Fruit fly (Drosophila melanogaster) whole organism, embryonic: Measurements from ENCODE around the gene Acp98AB.

Experiments
- Aef1 ChIP-seq: fragments of 200-800 bp; sonication (Bioruptor generic); IDR thresholded peaks from 3 replicates; pipeline ENCODE4 v1.3.6; 2022; ENCODE audit warnings: missing biosample characterization, missing genetic modification characterization
- B-H1 ChIP-seq: fragments of 200-800 bp; sonication (Bioruptor generic); IDR thresholded peaks from 3 replicates; pipeline ENCODE4 v1.3.6; 2022; ENCODE audit warnings: missing biosample characterization, missing genetic modification characterization
- CG12942 ChIP-seq: fragments of 200-800 bp; sonication (Bioruptor generic); optimal IDR thresholded peaks from 3 replicates; lab custom pipeline; 2016; ENCODE audit warnings: missing biosample characterization, missing genetic modification characterization
- CG14667 ChIP-seq: fragments of 200-800 bp; sonication (Bioruptor generic); IDR thresholded peaks from 2 replicates; pipeline ENCODE4 v1.3.6; 2022; ENCODE audit warnings: missing biosample characterization, missing genetic modification characterization
- CG14860 ChIP-seq: fragments of 200-800 bp; sonication (Bioruptor generic); IDR thresholded peaks from 3 replicates; pipeline ENCODE4 v1.3.6; 2022; ENCODE audit warnings: missing biosample characterization, missing genetic modification characterization; ENCODE audit not compliant: partially characterized antibody
- CG17359 ChIP-seq: fragments of 200-800 bp; sonication (Bioruptor generic); optimal IDR thresholded peaks from 3 replicates; lab custom pipeline; 2018; ENCODE audit warnings: missing biosample characterization, mild to moderate bottlenecking, missing genetic modification characterization, moderate library complexity
- CG17385 ChIP-seq: fragments of 200-800 bp; sonication (Bioruptor generic); optimal IDR thresholded peaks from 3 replicates; lab custom pipeline; 2018; ENCODE audit warnings: missing biosample characterization, mild to moderate bottlenecking, missing genetic modification characterization
- CG4707 ChIP-seq: fragments of 200-800 bp; sonication (Bioruptor generic); optimal IDR thresholded peaks from 2 replicates; lab custom pipeline; 2018; ENCODE audit warnings: missing biosample characterization, mild to moderate bottlenecking, missing genetic modification characterization, moderate library complexity
- CG5180 ChIP-seq: fragments of 200-800 bp; sonication (Bioruptor generic); optimal IDR thresholded peaks from 3 replicates; lab custom pipeline; 2017; ENCODE audit warnings: missing biosample characterization, missing genetic modification characterization, mild to moderate bottlenecking, moderate library complexity, missing genetic modification reagents
- CG6791 ChIP-seq: fragments of 200-800 bp; sonication (Bioruptor generic); IDR thresholded peaks from 3 replicates; pipeline ENCODE4 v1.3.6; 2022; ENCODE audit warnings: missing biosample characterization, missing genetic modification characterization; ENCODE audit not compliant: partially characterized antibody
- CG7271 ChIP-seq: fragments of 200-800 bp; sonication (Bioruptor generic); optimal IDR thresholded peaks from 2 replicates; lab custom pipeline; 2018; ENCODE audit warnings: missing biosample characterization, mild to moderate bottlenecking, missing genetic modification characterization, moderate library complexity
- CG8089 ChIP-seq: fragments of 200-800 bp; sonication (Bioruptor generic); optimal IDR thresholded peaks from 3 replicates; lab custom pipeline; 2016; ENCODE audit warnings: missing biosample characterization, missing genetic modification characterization
- CG8388 ChIP-seq: fragments of 200-800 bp; sonication (Bioruptor generic); optimal IDR thresholded peaks from 2 replicates; lab custom pipeline; 2019; ENCODE audit warnings: missing biosample characterization, mild to moderate bottlenecking, missing genetic modification characterization, moderate library complexity
- CG9609 ChIP-seq: fragments of 200-800 bp; sonication (Bioruptor generic); optimal IDR thresholded peaks from 3 replicates; lab custom pipeline; 2016; ENCODE audit warnings: missing biosample characterization, missing genetic modification characterization
- D19B ChIP-seq: fragments of 200-800 bp; sonication (Bioruptor generic); optimal IDR thresholded peaks from 2 replicates; lab custom pipeline; 2017; ENCODE audit warnings: missing biosample characterization, mild to moderate bottlenecking, missing genetic modification characterization
- Dip3 ChIP-seq: fragments of 200-800 bp; sonication (Bioruptor generic); optimal IDR thresholded peaks from 3 replicates; lab custom pipeline; 2016; ENCODE audit warnings: missing biosample characterization, missing genetic modification characterization
- Dref ChIP-seq: fragments of 200-800 bp; sonication (Bioruptor generic); IDR thresholded peaks from 2 replicates; pipeline ENCODE4 v1.3.6; 2022; ENCODE audit warnings: missing biosample characterization, missing genetic modification characterization
- Fer3 ChIP-seq: fragments of 200-800 bp; sonication (Bioruptor generic); optimal IDR thresholded peaks from 2 replicates; lab custom pipeline; 2018; ENCODE audit warnings: missing biosample characterization, mild to moderate bottlenecking, missing genetic modification characterization, moderate library complexity
- HLH3B ChIP-seq: fragments of 200-800 bp; sonication (Bioruptor generic); IDR thresholded peaks from 2 replicates; pipeline ENCODE4 v1.3.6; 2022; ENCODE audit warnings: missing biosample characterization, missing genetic modification characterization
- Hand ChIP-seq: fragments of 200-800 bp; sonication (Bioruptor generic); optimal IDR thresholded peaks from 2 replicates; lab custom pipeline; 2017; ENCODE audit warnings: mild to moderate bottlenecking, missing biosample characterization, missing genetic modification reagents, missing genetic modification characterization
- Hmr ChIP-seq: fragments of 200-800 bp; sonication (Bioruptor generic); optimal IDR thresholded peaks from 3 replicates; lab custom pipeline; 2017; ENCODE audit warnings: mild to moderate bottlenecking, missing biosample characterization, missing genetic modification reagents, missing genetic modification characterization
- Hr78 ChIP-seq, 2 experiments: fragments of 200-800 bp in 1 of 2; fragments of >200 bp in 1 of 2; sonication (Bioruptor generic) in 1 of 2; optimal IDR thresholded peaks; 2 replicates each; lab custom pipeline; 2017 to 2019; ENCODE audit warnings: missing biosample characterization in 2 of 2, missing genetic modification characterization in 2 of 2, mild to moderate bottlenecking in 1 of 2, moderate library complexity in 1 of 2
- Lhr ChIP-seq: fragments of 200-800 bp; sonication (Bioruptor generic); optimal IDR thresholded peaks from 3 replicates; lab custom pipeline; 2017; ENCODE audit warnings: mild to moderate bottlenecking, missing biosample characterization, missing genetic modification reagents, missing genetic modification characterization
- Opbp ChIP-seq: fragments of 200-800 bp; sonication (Bioruptor generic); IDR thresholded peaks from 3 replicates; pipeline ENCODE4 v1.3.6; 2022; ENCODE audit warnings: missing biosample characterization, missing genetic modification characterization; ENCODE audit not compliant: partially characterized antibody
- Optix ChIP-seq: fragments of 200-800 bp; sonication (Bioruptor generic); IDR thresholded peaks from 3 replicates; pipeline ENCODE4 v1.3.6; 2022; ENCODE audit warnings: missing biosample characterization, missing genetic modification characterization
- Spps ChIP-seq: fragments of 200-800 bp; sonication (Bioruptor generic); optimal IDR thresholded peaks from 2 replicates; lab custom pipeline; 2018; ENCODE audit warnings: missing biosample characterization, mild to moderate bottlenecking, missing genetic modification characterization
- ase ChIP-seq: fragments of 200-800 bp; sonication (Bioruptor generic); IDR thresholded peaks from 3 replicates; pipeline ENCODE4 v1.3.6; 2022; ENCODE audit warnings: missing biosample characterization, missing genetic modification characterization
- br ChIP-seq: fragments of >200 bp; optimal IDR thresholded peaks from 2 replicates; lab custom pipeline; 2017
- chinmo ChIP-seq: fragments of 200-800 bp; sonication (Bioruptor generic); IDR thresholded peaks from 4 replicates; pipeline ENCODE4 v1.3.6; 2022; ENCODE audit warnings: missing biosample characterization, missing genetic modification characterization; ENCODE audit not compliant: partially characterized antibody
- disco-r ChIP-seq: fragments of 200-800 bp; sonication (Bioruptor generic); optimal IDR thresholded peaks from 2 replicates; lab custom pipeline; 2016; ENCODE audit warnings: missing biosample characterization, missing genetic modification characterization
- en ChIP-seq: fragments of 200-800 bp; sonication (Bioruptor generic); optimal IDR thresholded peaks from 2 replicates; lab custom pipeline; 2016; ENCODE audit warnings: missing biosample characterization, missing genetic modification characterization
- ftz-f1 ChIP-seq: fragments of 200-800 bp; sonication (Bioruptor generic); optimal IDR thresholded peaks from 2 replicates; lab custom pipeline; 2016; ENCODE audit warnings: missing biosample characterization, missing genetic modification characterization
- gce ChIP-seq: fragments of 200-800 bp; sonication (Bioruptor generic); IDR thresholded peaks from 3 replicates; pipeline ENCODE4 v1.3.6; 2022; ENCODE audit warnings: missing biosample characterization, missing genetic modification characterization
- gem ChIP-seq: fragments of 200-800 bp; sonication (Bioruptor generic); optimal IDR thresholded peaks from 2 replicates; lab custom pipeline; 2019; ENCODE audit warnings: missing biosample characterization, mild to moderate bottlenecking, missing genetic modification characterization, moderate library complexity
- gfzf ChIP-seq: fragments of 200-800 bp; sonication (Bioruptor generic); optimal IDR thresholded peaks from 2 replicates; lab custom pipeline; 2016; ENCODE audit warnings: missing biosample characterization, mild to moderate bottlenecking, missing genetic modification characterization, moderate library complexity
- grau ChIP-seq: fragments of 200-800 bp; optimal IDR thresholded peaks from 3 replicates; lab custom pipeline; 2019; ENCODE audit warnings: missing biosample characterization, mild to moderate bottlenecking, missing genetic modification characterization, moderate library complexity
- gsb-n ChIP-seq: fragments of 200-800 bp; sonication (Bioruptor generic); optimal IDR thresholded peaks from 3 replicates; lab custom pipeline; 2018; ENCODE audit warnings: missing biosample characterization, mild to moderate bottlenecking, missing genetic modification characterization
- ken ChIP-seq: fragments of 200-800 bp; sonication (Bioruptor generic); IDR thresholded peaks from 3 replicates; pipeline ENCODE4 v1.3.6; 2022; ENCODE audit warnings: missing biosample characterization, missing genetic modification characterization
- mld ChIP-seq: fragments of 200-800 bp; sonication (Bioruptor generic); IDR thresholded peaks from 3 replicates; pipeline ENCODE4 v1.3.6; 2022; ENCODE audit warnings: missing biosample characterization, missing genetic modification characterization; ENCODE audit not compliant: partially characterized antibody
- nerfin-1 ChIP-seq: fragments of 200-800 bp; sonication (Bioruptor generic); optimal IDR thresholded peaks from 3 replicates; lab custom pipeline; 2019; ENCODE audit warnings: missing biosample characterization, mild to moderate bottlenecking, missing genetic modification characterization, moderate library complexity
- nerfin-2 ChIP-seq: fragments of 200-800 bp; sonication (Bioruptor generic); IDR thresholded peaks from 2 replicates; pipeline ENCODE4 v1.3.6; 2022; ENCODE audit warnings: missing biosample characterization, missing genetic modification characterization; ENCODE audit not compliant: partially characterized antibody
- nmo ChIP-seq: fragments of 200-800 bp; sonication (Bioruptor generic); optimal IDR thresholded peaks from 2 replicates; lab custom pipeline; 2018; ENCODE audit warnings: missing biosample characterization, mild to moderate bottlenecking, missing genetic modification characterization, moderate library complexity
- pzg ChIP-seq: fragments of 200-800 bp; sonication (Bioruptor generic); optimal IDR thresholded peaks from 3 replicates; lab custom pipeline; 2018; ENCODE audit warnings: missing biosample characterization, mild to moderate bottlenecking, missing genetic modification characterization, moderate library complexity
- repo ChIP-seq: fragments of 200-800 bp; sonication (Bioruptor generic); optimal IDR thresholded peaks from 2 replicates; lab custom pipeline; 2016; ENCODE audit warnings: missing biosample characterization, missing genetic modification characterization
- sd ChIP-seq: fragments of 200-800 bp; sonication (Bioruptor generic); optimal IDR thresholded peaks from 3 replicates; lab custom pipeline; 2018; ENCODE audit warnings: missing biosample characterization, mild to moderate bottlenecking, missing genetic modification characterization, moderate library complexity
- sqz ChIP-seq: fragments of 200-800 bp; sonication (Bioruptor generic); optimal IDR thresholded peaks from 3 replicates; lab custom pipeline; 2018; ENCODE audit warnings: missing biosample characterization, mild to moderate bottlenecking, missing genetic modification characterization
- sr ChIP-seq: fragments of 200-800 bp; sonication (Bioruptor generic); IDR thresholded peaks from 3 replicates; pipeline ENCODE4 v1.3.6; 2022; ENCODE audit warnings: missing biosample characterization, missing genetic modification characterization
- stwl ChIP-seq: fragments of 200-800 bp; sonication (Bioruptor generic); optimal IDR thresholded peaks from 3 replicates; lab custom pipeline; 2018; ENCODE audit warnings: missing biosample characterization, mild to moderate bottlenecking, missing genetic modification characterization, moderate library complexity
- tll ChIP-seq, 2 experiments: fragments of 200-800 bp in 1 of 2; fragments of >200 bp in 1 of 2; sonication (Bioruptor generic) in 1 of 2; optimal IDR thresholded peaks; 2 replicates each; lab custom pipeline; 2017 to 2019; ENCODE audit warnings: missing biosample characterization in 2 of 2, missing genetic modification characterization in 2 of 2, mild to moderate bottlenecking in 1 of 2, moderate library complexity in 1 of 2

The Acp98AB gene

DNA sequence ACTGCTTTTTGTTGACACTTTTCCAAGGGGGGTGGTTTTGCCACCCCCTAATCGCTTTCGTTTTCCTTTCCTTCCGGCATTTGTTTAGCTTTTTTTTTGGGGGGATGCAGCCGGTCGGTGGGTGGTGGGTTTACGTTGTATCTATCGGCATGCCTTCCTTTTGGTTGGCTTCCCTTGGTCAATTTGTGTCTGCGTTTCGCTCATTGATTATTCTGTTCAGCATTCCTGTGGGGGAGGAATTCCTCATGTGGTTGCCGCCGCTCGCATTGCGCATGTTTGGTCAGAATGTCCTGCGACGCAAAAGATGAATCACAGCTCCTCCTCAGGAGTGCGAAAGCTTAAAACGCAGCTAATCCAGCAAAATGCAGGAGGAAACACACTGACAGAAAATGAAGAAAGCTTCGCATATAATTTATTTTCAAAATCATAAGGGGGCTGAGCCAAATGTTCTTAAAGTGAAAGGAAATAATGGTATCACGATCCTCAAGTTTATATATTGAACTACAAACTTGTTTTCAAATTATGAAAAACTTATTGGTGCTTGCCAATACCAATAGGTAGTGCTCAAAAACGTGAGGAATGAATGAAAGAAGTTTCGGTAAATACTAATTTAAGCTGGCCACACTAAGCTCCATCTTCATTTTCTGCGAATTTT, 42.4 kb upstream of the Acp98AB start, which contains the start of gene RpS10a (continued):
- TF ChIP-seq nmo (GFP tag; lab: Kevin White, UChicago) (peak; percentile 8), ase (GFP tag; lab: Robert Waterston, UW) (no peak), CG17359 (no peak), mld (GFP tag; lab: Robert Waterston, UW) (peak; percentile 47; the same call in 1 of the 3 replicates), ftz-f1 (GFP tag; lab: Kevin White, UChicago) (no peak), CG7271 (tag; lab: Kevin White, UChicago) (no peak), sqz (peak; percentile 45), CG17385 (GFP tag; lab: Kevin White, UChicago) (no peak), nerfin-1 (tag; lab: Kevin White, UChicago) (peak; percentile 100), Lhr (GFP tag; lab: Kevin White, UChicago) (no peak), CG14667 (no peak), ken (no peak), CG8388 (GFP tag; lab: Kevin White, UChicago) (no peak), repo (GFP tag; lab: Kevin White, UChicago) (no peak), Hand (GFP tag; lab: Kevin White, UChicago) (no peak), CG14860 (GFP tag; lab: Robert Waterston, UW) (0 out of 3 replicates have a peak, but pooled peaks have one; percentile 27), Opbp (GFP tag; lab: Robert Waterston, UW) (peak; percentile 57; the same call in 2 of the 3 replicates), tll (GFP tag; optimal IDR thresholded peaks at IDR 0.05; lab: Kevin White, UChicago) (no peak), Hmr (GFP tag; lab: Kevin White, UChicago) (peak; percentile 10), gsb-n (tag; lab: Kevin White, UChicago) (no peak), stwl (tag; lab: Kevin White, UChicago) (no peak), disco-r (GFP tag; lab: Kevin White, UChicago) (no peak), Spps (no peak), sd (tag; lab: Kevin White, UChicago) (peak; percentile 92), sr (GFP tag; lab: Robert Waterston, UW) (no peak), en (GFP tag; lab: Kevin White, UChicago) (no peak), CG9609 (GFP tag; lab: Kevin White, UChicago) (no peak), gfzf (peak; percentile 1), B-H1 (GFP tag; lab: Robert Waterston, UW) (no peak), HLH3B (GFP tag; lab: Robert Waterston, UW) (no peak), D19B (GFP tag; lab: Kevin White, UChicago) (no peak), grau (tag; lab: Kevin White, UChicago) (peak; percentile 12), CG4707 (GFP tag; lab: Kevin White, UChicago) (no peak), Dip3 (GFP tag; lab: Kevin White, UChicago) (no peak), gem (tag; lab: Kevin White, UChicago) (peak; percentile 24), Hr78 (GFP tag; optimal IDR thresholded peaks at IDR 0.05; lab: Kevin White, UChicago) (no peak), gce (GFP tag; lab: Robert Waterston, UW) (no peak), CG6791 (GFP tag; lab: Robert Waterston, UW) (peak; percentile 81; the same call in 2 of the 3 replicates), Dref (no peak), CG5180 (GFP tag; lab: Kevin White, UChicago) (no peak), nerfin-2 (GFP tag; lab: Robert Waterston, UW) (0 out of 2 replicates have a peak, but pooled peaks have one; percentile 25), CG12942 (GFP tag; lab: Kevin White, UChicago) (no peak), chinmo (GFP tag; lab: Robert Waterston, UW) (peak; percentile 79; the same call in 1 of the 4 replicates), Aef1 (no peak), CG8089 (GFP tag; lab: Kevin White, UChicago) (no peak), Optix (GFP tag; lab: Robert Waterston, UW) (no peak), br (no peak), Fer3 (tag; lab: Kevin White, UChicago) (no peak), pzg (GFP tag; lab: Kevin White, UChicago) (no peak)
